Worm (Caenorhabditis elegans): Measurements from ENCODE around the gene C27A7.3.

DNA sequence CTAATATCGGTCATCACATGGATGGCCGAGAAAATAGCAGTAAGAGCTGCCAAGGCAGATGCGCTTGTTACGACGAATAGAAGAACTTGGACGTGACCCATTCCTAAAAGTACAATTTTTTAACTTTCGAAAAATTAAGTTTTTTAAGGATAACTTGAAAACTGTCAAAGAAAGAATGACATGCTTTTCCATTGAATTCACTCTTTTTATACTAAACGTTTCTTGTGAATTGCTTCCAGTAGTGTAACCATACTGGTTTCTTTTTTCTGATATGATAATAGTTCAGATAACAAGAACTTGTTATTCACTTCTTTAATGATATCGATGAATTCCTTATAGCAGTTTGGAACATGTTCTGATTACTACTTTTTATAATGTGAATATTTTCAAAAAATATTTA is 26.9 kb downstream of the C27A7.3 start, which contains the start of gene col-37:
- TF ChIP-seq ceh-82 (tag; optimal IDR thresholded peaks at IDR 0.05) (no peak), zag-1 (tag; optimal IDR thresholded peaks at IDR 0.05) (no peak)
